Fruit fly (Drosophila melanogaster) whole organism, prepupa: Measurements from ENCODE around the gene CG32271.

Source experiments
- Blimp-1 ChIP-seq: fragments of 200-800 bp; sonication (Bioruptor generic); optimal IDR thresholded peaks from 3 replicates; lab custom pipeline; 2017; ENCODE audit warnings: missing biosample characterization, missing genetic modification characterization, mild to moderate bottlenecking, moderate library complexity, missing genetic modification reagents
- CG10669 ChIP-seq: fragments of 200-800 bp; sonication (Bioruptor generic); optimal IDR thresholded peaks from 3 replicates; lab custom pipeline; 2018; ENCODE audit warnings: missing biosample characterization, mild to moderate bottlenecking, missing genetic modification characterization, moderate library complexity
- CG11294 ChIP-seq: fragments of 200-800 bp; sonication (Bioruptor generic); IDR thresholded peaks from 2 replicates; pipeline ENCODE4 v1.3.6; 2022; ENCODE audit warnings: missing biosample characterization, missing genetic modification characterization
- CG11762 ChIP-seq: fragments of 200-800 bp; sonication (Bioruptor generic); optimal IDR thresholded peaks from 3 replicates; lab custom pipeline; 2016; ENCODE audit warnings: missing biosample characterization, missing genetic modification characterization; ENCODE audit not compliant: insufficient read depth
- CG11902 ChIP-seq: fragments of 200-800 bp; sonication (Bioruptor generic); optimal IDR thresholded peaks from 3 replicates; lab custom pipeline; 2016; ENCODE audit warnings: missing biosample characterization, missing genetic modification characterization
- CG1621 ChIP-seq: fragments of 200-800 bp; sonication (Bioruptor generic); optimal IDR thresholded peaks from 3 replicates; lab custom pipeline; 2018; ENCODE audit warnings: missing biosample characterization, mild to moderate bottlenecking, missing genetic modification characterization
- CG16779 ChIP-seq: fragments of 200-800 bp; sonication (Bioruptor generic); optimal IDR thresholded peaks from 3 replicates; lab custom pipeline; 2017; ENCODE audit warnings: missing biosample characterization, mild to moderate bottlenecking, missing genetic modification characterization
- CG32006 ChIP-seq: fragments of 200-800 bp; sonication (Bioruptor generic); optimal IDR thresholded peaks from 3 replicates; lab custom pipeline; 2017; ENCODE audit warnings: missing biosample characterization, mild to moderate bottlenecking, missing genetic modification characterization
- CG34406 ChIP-seq: fragments of 200-800 bp; sonication (Bioruptor generic); optimal IDR thresholded peaks from 3 replicates; lab custom pipeline; 2016; ENCODE audit warnings: missing biosample characterization, missing genetic modification characterization
- CG3919 ChIP-seq: fragments of 200-800 bp; sonication (Bioruptor generic); optimal IDR thresholded peaks from 3 replicates; lab custom pipeline; 2016; ENCODE audit warnings: missing biosample characterization, missing genetic modification characterization
- CG4318 ChIP-seq: fragments of 200-800 bp; sonication (Bioruptor generic); optimal IDR thresholded peaks from 3 replicates; lab custom pipeline; 2017; ENCODE audit warnings: missing biosample characterization, mild to moderate bottlenecking, missing genetic modification characterization
- CG6163 ChIP-seq: fragments of 200-800 bp; sonication (Bioruptor generic); IDR thresholded peaks from 3 replicates; pipeline ENCODE4 v1.3.6; 2022; ENCODE audit warnings: missing biosample characterization, missing genetic modification characterization
- CG6276 ChIP-seq: fragments of 200-800 bp; sonication (Bioruptor generic); optimal IDR thresholded peaks from 2 replicates; lab custom pipeline; 2017; ENCODE audit warnings: missing biosample characterization, mild to moderate bottlenecking, missing genetic modification characterization
- CG6808 ChIP-seq: fragments of 200-800 bp; sonication (Bioruptor generic); optimal IDR thresholded peaks from 3 replicates; lab custom pipeline; 2017; ENCODE audit warnings: missing biosample characterization, missing genetic modification characterization, mild to moderate bottlenecking, moderate library complexity, missing genetic modification reagents
- CG6854 ChIP-seq: fragments of 200-800 bp; sonication (Bioruptor generic); optimal IDR thresholded peaks from 2 replicates; lab custom pipeline; 2017; ENCODE audit warnings: missing biosample characterization, mild to moderate bottlenecking, missing genetic modification characterization
- CG8119 ChIP-seq: fragments of 200-800 bp; sonication (Bioruptor generic); IDR thresholded peaks from 3 replicates; pipeline ENCODE4 v1.3.6; 2022; ENCODE audit warnings: missing biosample characterization, missing genetic modification characterization
- CG8319 ChIP-seq: fragments of 200-800 bp; sonication (Bioruptor generic); optimal IDR thresholded peaks from 3 replicates; lab custom pipeline; 2016; ENCODE audit warnings: missing biosample characterization, missing genetic modification characterization
- CG8632 ChIP-seq: fragments of 200-800 bp; sonication (Bioruptor generic); optimal IDR thresholded peaks from 3 replicates; lab custom pipeline; 2016; ENCODE audit warnings: missing biosample characterization, missing genetic modification characterization
- CG9139 ChIP-seq: fragments of 200-800 bp; sonication (Bioruptor generic); optimal IDR thresholded peaks from 3 replicates; lab custom pipeline; 2017; ENCODE audit warnings: missing biosample characterization, mild to moderate bottlenecking, missing genetic modification characterization
- Eip75B ChIP-seq: fragments of 200-800 bp; sonication (Bioruptor generic); optimal IDR thresholded peaks from 3 replicates; lab custom pipeline; 2016; ENCODE audit warnings: missing biosample characterization, missing genetic modification characterization
- Eip78C ChIP-seq: fragments of 200-800 bp; sonication (Bioruptor generic); peaks from one replicate; lab custom pipeline; 2016; ENCODE audit warnings: missing biosample characterization, missing genetic modification characterization
- Eip93F ChIP-seq: fragments of 200-800 bp; sonication (Bioruptor generic); optimal IDR thresholded peaks from 2 replicates; lab custom pipeline; 2016; ENCODE audit warnings: missing biosample characterization, mild to moderate bottlenecking, missing genetic modification characterization
- Ets21C ChIP-seq: fragments of 200-800 bp; sonication (Bioruptor generic); optimal IDR thresholded peaks from 3 replicates; lab custom pipeline; 2016; ENCODE audit warnings: missing biosample characterization, missing genetic modification characterization
- Ets96B ChIP-seq: fragments of 200-800 bp; optimal IDR thresholded peaks from 2 replicates; lab custom pipeline; 2019; ENCODE audit warnings: missing biosample characterization, mild to moderate bottlenecking, missing genetic modification characterization, moderate library complexity
- Hr4 ChIP-seq: fragments of 200-800 bp; sonication (Bioruptor generic); optimal IDR thresholded peaks from 3 replicates; lab custom pipeline; 2016; ENCODE audit warnings: missing biosample characterization, missing genetic modification characterization
- Met ChIP-seq: fragments of 200-800 bp; sonication (Bioruptor generic); optimal IDR thresholded peaks from 3 replicates; lab custom pipeline; 2016; ENCODE audit warnings: missing biosample characterization, missing genetic modification characterization
- OdsH ChIP-seq: fragments of 200-800 bp; sonication (Bioruptor generic); optimal IDR thresholded peaks from 3 replicates; lab custom pipeline; 2016; ENCODE audit warnings: missing biosample characterization, missing genetic modification characterization
- Smox ChIP-seq: fragments of 200-800 bp; sonication (Bioruptor generic); optimal IDR thresholded peaks from 3 replicates; lab custom pipeline; 2016; ENCODE audit warnings: missing biosample characterization, missing genetic modification characterization
- Sox102F ChIP-seq: fragments of 200-800 bp; sonication (Bioruptor generic); optimal IDR thresholded peaks from 2 replicates; lab custom pipeline; 2016; ENCODE audit warnings: missing biosample characterization, mild to moderate bottlenecking, missing genetic modification characterization
- Sox14 ChIP-seq: fragments of 200-800 bp; sonication (Bioruptor generic); optimal IDR thresholded peaks from 3 replicates; lab custom pipeline; 2016; ENCODE audit warnings: missing biosample characterization, missing genetic modification characterization
- Sox15 ChIP-seq: fragments of 200-800 bp; sonication (Bioruptor generic); optimal IDR thresholded peaks from 3 replicates; lab custom pipeline; 2016; ENCODE audit warnings: missing biosample characterization, missing genetic modification characterization
- achi ChIP-seq: fragments of 200-800 bp; sonication (Bioruptor generic); optimal IDR thresholded peaks from 3 replicates; lab custom pipeline; 2016; ENCODE audit warnings: missing biosample characterization, missing genetic modification characterization
- cyc ChIP-seq: fragments of 200-800 bp; sonication (Bioruptor generic); optimal IDR thresholded peaks from 3 replicates; lab custom pipeline; 2016; ENCODE audit warnings: missing biosample characterization, missing genetic modification characterization
- dac ChIP-seq: fragments of 200-800 bp; sonication (Bioruptor generic); optimal IDR thresholded peaks from 2 replicates; lab custom pipeline; 2017; ENCODE audit warnings: missing biosample characterization, mild to moderate bottlenecking, missing genetic modification characterization
- eg ChIP-seq: fragments of 200-800 bp; sonication (Bioruptor generic); IDR thresholded peaks from 3 replicates; pipeline ENCODE4 v1.3.6; 2022; ENCODE audit warnings: missing biosample characterization, missing genetic modification characterization
- esn ChIP-seq: fragments of 200-800 bp; sonication (Bioruptor generic); optimal IDR thresholded peaks from 2 replicates; lab custom pipeline; 2016; ENCODE audit warnings: missing biosample characterization, mild to moderate bottlenecking, missing genetic modification characterization, moderate library complexity
- fd59A ChIP-seq: fragments of 200-800 bp; sonication (Bioruptor generic); optimal IDR thresholded peaks from 2 replicates; lab custom pipeline; 2017; ENCODE audit warnings: missing biosample characterization, mild to moderate bottlenecking, missing genetic modification characterization, missing genetic modification reagents
- fd85E ChIP-seq: fragments of 200-800 bp; sonication (Bioruptor generic); optimal IDR thresholded peaks from 3 replicates; lab custom pipeline; 2016; ENCODE audit warnings: missing biosample characterization, missing genetic modification characterization
- fkh ChIP-seq: fragments of 200-800 bp; sonication (Bioruptor generic); optimal IDR thresholded peaks from 3 replicates; lab custom pipeline; 2017; ENCODE audit warnings: missing biosample characterization, mild to moderate bottlenecking, missing genetic modification characterization, moderate library complexity
- lz ChIP-seq: fragments of 200-800 bp; sonication (Bioruptor generic); optimal IDR thresholded peaks from 3 replicates; lab custom pipeline; 2016; ENCODE audit warnings: missing biosample characterization, missing genetic modification characterization
- net ChIP-seq: fragments of 200-800 bp; sonication (Bioruptor generic); optimal IDR thresholded peaks from 3 replicates; lab custom pipeline; 2016; ENCODE audit warnings: missing biosample characterization, missing genetic modification characterization
- salr ChIP-seq, 2 experiments: fragments of 200-800 bp; sonication (Bioruptor generic); optimal IDR thresholded peaks; 3 replicates each; lab custom pipeline; 2016 to 2018; ENCODE audit warnings: missing biosample characterization in 2 of 2, missing genetic modification characterization in 2 of 2, mild to moderate bottlenecking in 1 of 2
- spab ChIP-seq: fragments of 200-800 bp; sonication (Bioruptor generic); optimal IDR thresholded peaks from 2 replicates; lab custom pipeline; 2017; ENCODE audit warnings: missing biosample characterization, mild to moderate bottlenecking, missing genetic modification characterization, missing genetic modification reagents
- ss ChIP-seq, 2 experiments: fragments of 200-800 bp; sonication (Bioruptor generic); optimal IDR thresholded peaks; 2 replicates in 1 of 2; 3 replicates in 1 of 2; lab custom pipeline; 2017 to 2018; ENCODE audit warnings: mild to moderate bottlenecking in 2 of 2, missing biosample characterization in 2 of 2, missing genetic modification characterization in 2 of 2, moderate library complexity in 1 of 2
- svp ChIP-seq: fragments of 200-800 bp; sonication (Bioruptor generic); peaks from one replicate; lab custom pipeline; 2016; ENCODE audit warnings: missing biosample characterization, missing genetic modification characterization
- topi ChIP-seq: fragments of 200-800 bp; sonication (Bioruptor generic); optimal IDR thresholded peaks from 3 replicates; lab custom pipeline; 2016; ENCODE audit warnings: missing biosample characterization, missing genetic modification characterization
- vri ChIP-seq: fragments of 200-800 bp; sonication (Bioruptor generic); optimal IDR thresholded peaks from 3 replicates; lab custom pipeline; 2016; ENCODE audit warnings: missing biosample characterization, mild to moderate bottlenecking, missing genetic modification characterization

The CG32271 gene

DNA sequence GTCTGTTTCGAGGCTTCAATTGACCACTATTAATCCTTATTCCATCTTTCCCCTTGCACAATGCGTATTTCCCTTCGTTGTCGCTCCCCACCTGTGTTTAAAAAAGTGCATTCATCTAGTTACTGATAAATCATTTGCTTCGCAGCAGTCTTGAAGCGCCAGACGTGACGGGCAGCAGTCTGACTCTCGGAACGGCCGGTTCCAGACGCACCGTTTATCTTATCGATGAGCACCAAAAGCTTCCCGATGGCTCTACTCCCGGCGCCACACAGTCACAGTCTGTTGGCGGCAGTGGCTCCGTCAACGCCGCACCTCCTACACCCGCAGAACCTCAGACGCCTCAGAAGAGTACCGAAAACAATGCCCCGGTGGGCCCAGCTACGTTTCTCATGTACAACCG is 18.9 kb downstream of the CG32271 start, which contains the start of gene CG42494:
TSS of gene CG42494 (plus strand) at position 301 of the 400 bp plus-strand sequence.
- no peak for TF ChIP-seq CG8319 (GFP tag; lab: Kevin White, UChicago)
- no peak for TF ChIP-seq vri (GFP tag; lab: Kevin White, UChicago)
- no peak for TF ChIP-seq CG11762
- no peak for TF ChIP-seq net (GFP tag; lab: Kevin White, UChicago)
- no peak for TF ChIP-seq spab (GFP tag; lab: Kevin White, UChicago)
- no peak for TF ChIP-seq Sox14 (GFP tag; lab: Kevin White, UChicago)
- TF ChIP-seq salr (GFP tag; optimal IDR thresholded peaks at IDR 0.05; lab: Kevin White, UChicago) = no peak
- no peak for TF ChIP-seq cyc (GFP tag; lab: Kevin White, UChicago)
- no peak for TF ChIP-seq fkh (GFP tag; lab: Kevin White, UChicago)
- no peak for TF ChIP-seq CG6163
- TF ChIP-seq CG11294 (GFP tag; lab: Robert Waterston, UW) = no peak

dm6 chr3L:3179474-3179873 is 23.5 kb downstream of the CG32271 start:
- TF ChIP-seq CG11294 (GFP tag; lab: Robert Waterston, UW) = peak; percentile 78
- TF ChIP-seq cyc (GFP tag; lab: Kevin White, UChicago) = peak; percentile 93
- TF ChIP-seq Hr4 (GFP tag; lab: Kevin White, UChicago) = peak; percentile 75
- peak; percentile 92 for TF ChIP-seq spab (GFP tag; lab: Kevin White, UChicago)
- peak; percentile 83 for TF ChIP-seq CG11902
- TF ChIP-seq esn (GFP tag; lab: Kevin White, UChicago) = peak; percentile 94
- TF ChIP-seq fd85E (GFP tag; lab: Kevin White, UChicago) = peak; percentile 67
- TF ChIP-seq Eip78C (GFP tag; lab: Kevin White, UChicago) = peak; percentile 98
- TF ChIP-seq Ets96B (tag; lab: Kevin White, UChicago) = peak; percentile 95
- TF ChIP-seq Eip93F (GFP tag; lab: Kevin White, UChicago) = peak; percentile 86
- TF ChIP-seq CG10669 = peak; percentile 93
- TF ChIP-seq CG8632 (GFP tag; lab: Kevin White, UChicago) = peak; percentile 90
- no peak for TF ChIP-seq CG4318
- peak; percentile 93 for TF ChIP-seq Sox14 (GFP tag; lab: Kevin White, UChicago)
- peak; percentile 86 for TF ChIP-seq CG9139 (GFP tag; lab: Kevin White, UChicago)
- TF ChIP-seq ss (GFP tag; optimal IDR thresholded peaks at IDR 0.05; lab: Kevin White, UChicago) = peak in 1 of 2 experiments; percentile 89
- peak in 1 of 2 experiments; percentile 84 for TF ChIP-seq salr (GFP tag; optimal IDR thresholded peaks at IDR 0.05; lab: Kevin White, UChicago)
- TF ChIP-seq Smox (GFP tag; lab: Kevin White, UChicago) = no peak
- TF ChIP-seq CG8319 (GFP tag; lab: Kevin White, UChicago) = peak; percentile 85
- peak; percentile 91 for TF ChIP-seq CG6808 (GFP tag; lab: Kevin White, UChicago)
- peak; percentile 85 for TF ChIP-seq fd59A
- peak; percentile 93 for TF ChIP-seq Met (GFP tag; lab: Kevin White, UChicago)
- no peak for TF ChIP-seq achi (GFP tag; lab: Kevin White, UChicago)
- TF ChIP-seq Blimp-1 (GFP tag; lab: Kevin White, UChicago) = peak; percentile 76
- TF ChIP-seq Ets21C = peak; percentile 88
- TF ChIP-seq CG1621 = peak; percentile 92
- TF ChIP-seq CG6276 = no peak
- TF ChIP-seq svp (GFP tag; lab: Kevin White, UChicago) = no peak
- TF ChIP-seq OdsH (GFP tag; lab: Kevin White, UChicago) = no peak
- TF ChIP-seq Sox102F = no peak
- no peak for TF ChIP-seq fkh (GFP tag; lab: Kevin White, UChicago)
- peak; percentile 77 for TF ChIP-seq Sox15 (GFP tag; lab: Kevin White, UChicago)
- peak; percentile 82 for TF ChIP-seq CG16779 (tag; lab: Kevin White, UChicago)
- peak; percentile 84 for TF ChIP-seq CG8119 (GFP tag; lab: Robert Waterston, UW)
- peak; percentile 95 for TF ChIP-seq eg
- peak; percentile 96 for TF ChIP-seq Eip75B (GFP tag; lab: Kevin White, UChicago)
- TF ChIP-seq CG11762 = peak; percentile 83
- TF ChIP-seq dac (GFP tag; lab: Kevin White, UChicago) = peak; percentile 35
- TF ChIP-seq CG32006 (GFP tag; lab: Kevin White, UChicago) = peak; percentile 85
- peak; percentile 96 for TF ChIP-seq CG6163
- peak; percentile 89 for TF ChIP-seq CG6854
- peak; percentile 87 for TF ChIP-seq net (GFP tag; lab: Kevin White, UChicago)
- peak; percentile 93 for TF ChIP-seq lz (GFP tag; lab: Kevin White, UChicago)
- TF ChIP-seq topi (GFP tag; lab: Kevin White, UChicago) = peak; percentile 94
- TF ChIP-seq CG34406 (GFP tag; lab: Kevin White, UChicago) = peak; percentile 89
- TF ChIP-seq CG3919 (GFP tag; lab: Kevin White, UChicago) = peak; percentile 94
